ENCODE assay signal across 3 fruit fly cellular contexts in the genomic region with DNA sequence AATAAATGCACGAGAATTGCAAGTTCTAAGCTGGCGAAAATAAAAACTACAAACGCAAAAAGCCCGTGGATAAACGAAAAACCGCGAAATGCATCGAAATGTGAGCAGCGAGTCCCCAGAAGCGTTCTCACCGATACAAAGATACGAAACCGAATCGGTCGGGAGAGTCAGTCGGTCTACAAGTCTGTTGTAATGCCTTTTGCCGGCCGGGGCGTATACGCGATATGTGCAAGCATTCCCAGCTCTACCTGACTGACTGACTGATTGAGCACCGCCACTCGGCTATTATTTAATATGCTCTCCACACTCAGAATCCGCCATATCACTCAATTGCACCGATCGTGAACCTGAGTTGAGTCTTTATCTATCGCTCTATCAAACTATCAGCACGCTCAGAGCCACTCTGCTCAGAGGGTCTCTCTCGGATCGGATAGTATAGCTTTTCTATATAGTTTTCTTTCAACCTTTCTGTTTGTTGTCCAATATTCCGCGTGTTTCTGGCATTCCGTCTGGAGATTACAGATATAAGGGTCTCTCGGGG.
TF ChIP-seq lines count a peak whose summit lies in the region.

A gene (minus strand): TSS at position 239 of the 541 bp plus-strand sequence.

- TF ChIP-seq CTCF in whole organism, embryonic (GFP tag; optimal IDR thresholded peaks at IDR 0.05; lab: Kevin White, UChicago), result no peak

TF ChIP-seq in whole organism, adult, 20 proteins besides CTCF, POLR2A, EP300 and RAD21:
- TF ChIP-seq CG5204 (GFP tag; optimal IDR thresholded peaks at IDR 0.05; lab: Kevin White, UChicago) (no peak), tj (GFP tag; optimal IDR thresholded peaks at IDR 0.05; lab: Kevin White, UChicago) (peak; percentile 83), CG11617 (GFP tag; optimal IDR thresholded peaks at IDR 0.05; lab: Kevin White, UChicago) (no peak), CG12768 (GFP tag; optimal IDR thresholded peaks at IDR 0.05; lab: Kevin White, UChicago) (peak; percentile 48), CG1620 (GFP tag; optimal IDR thresholded peaks at IDR 0.05; lab: Kevin White, UChicago) (no peak), CG33017 (tag; optimal IDR thresholded peaks at IDR 0.05; lab: Kevin White, UChicago) (peak; percentile 18), Clk (GFP tag; optimal IDR thresholded peaks at IDR 0.05; lab: Kevin White, UChicago) (peak; percentile 41), cic (GFP tag; optimal IDR thresholded peaks at IDR 0.05; lab: Kevin White, UChicago) (peak; percentile 93), CG14711 (tag; optimal IDR thresholded peaks at IDR 0.05; lab: Kevin White, UChicago) (no peak), Mnt (GFP tag; optimal IDR thresholded peaks at IDR 0.05; lab: Kevin White, UChicago) (peak; percentile 62), kay (GFP tag; lab: Kevin White, UChicago; ENCODE audit: borderline replicate concordance) (no peak), CG7101 (tag; optimal IDR thresholded peaks at IDR 0.05; lab: Kevin White, UChicago) (no peak), ovo (GFP tag; optimal IDR thresholded peaks at IDR 0.05; lab: Kevin White, UChicago) (no peak)
TF ChIP-seq in whole organism, adult: peak in this region for 6.

TF ChIP-seq in whole organism, embryonic, 481 proteins besides CTCF, POLR2A, EP300 and RAD21:
- TF ChIP-seq dan (GFP tag; IDR thresholded peaks at IDR 0.05; lab: Robert Waterston, UW) (no peak), Trl (optimal IDR thresholded peaks at IDR 0.05; lab: Kevin White, UChicago) (peak in 1 of 2 experiments; percentile 9), Trl (GFP tag; optimal IDR thresholded peaks at IDR 0.05; lab: Kevin White, UChicago) (no peak), CG17186 (GFP tag; optimal IDR thresholded peaks at IDR 0.05; lab: Kevin White, UChicago) (no peak), NfI (GFP tag; optimal IDR thresholded peaks at IDR 0.05; lab: Kevin White, UChicago) (no peak), Hr78 (GFP tag; optimal IDR thresholded peaks at IDR 0.05; lab: Kevin White, UChicago) (peak in 1 of 2 experiments; percentile 28), jing (GFP tag; optimal IDR thresholded peaks at IDR 0.05; lab: Kevin White, UChicago) (no peak), z (GFP tag; IDR thresholded peaks at IDR 0.05; lab: Robert Waterston, UW) (peak; percentile 91), CG7372 (GFP tag; IDR thresholded peaks at IDR 0.05; lab: Robert Waterston, UW) (peak; percentile 33; the same call in 1 of the 2 replicates), Pdp1 (GFP tag; optimal IDR thresholded peaks at IDR 0.05; lab: Kevin White, UChicago) (peak in 1 of 2 experiments; percentile 3), CG8089 (GFP tag; optimal IDR thresholded peaks at IDR 0.05; lab: Kevin White, UChicago) (no peak), H2.0 (GFP tag; IDR thresholded peaks at IDR 0.05; lab: Robert Waterston, UW) (no peak), CG8765 (GFP tag; IDR thresholded peaks at IDR 0.05; lab: Robert Waterston, UW) (no peak), CG8388 (GFP tag; optimal IDR thresholded peaks at IDR 0.05; lab: Kevin White, UChicago) (no peak), chinmo (GFP tag; IDR thresholded peaks at IDR 0.05; lab: Robert Waterston, UW; ENCODE audit: partially characterized antibody) (0 out of 4 replicates have a peak, but pooled peaks have one; percentile 60)

TF ChIP-seq in whole organism, prepupa, 60 proteins besides CTCF, POLR2A, EP300 and RAD21:
- TF ChIP-seq vri (GFP tag; optimal IDR thresholded peaks at IDR 0.05; lab: Kevin White, UChicago), result peak; percentile 11
- TF ChIP-seq fd59A (GFP tag; optimal IDR thresholded peaks at IDR 0.05; lab: Kevin White, UChicago), result no peak
